Worm (Caenorhabditis elegans): ENCODE results near the gene C14A4.13.

DNA sequence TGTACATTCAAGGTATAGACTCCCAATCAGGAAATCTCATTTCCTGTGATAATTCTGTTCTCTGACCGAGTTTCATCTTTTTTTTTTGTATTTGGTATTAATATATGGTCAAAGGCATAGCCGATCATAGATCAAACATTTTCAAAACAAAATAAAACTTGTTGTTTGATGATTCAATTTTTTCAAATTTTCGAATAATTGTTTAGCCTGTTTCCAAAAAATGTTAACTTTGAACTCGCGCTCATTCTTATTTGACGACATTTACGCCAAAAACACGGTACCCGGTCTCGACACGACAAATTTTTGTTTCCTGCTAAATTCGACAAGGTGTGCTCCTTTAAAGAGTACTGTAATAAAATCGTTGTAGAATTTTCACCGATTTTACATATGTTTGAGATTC, 9.4 kb upstream of the C14A4.13 start:
- TF ChIP-seq nhr-90 (tag; optimal IDR thresholded peaks at IDR 0.05; ENCODE audit: poor library complexity) = no peak
- TF ChIP-seq lir-3 (tag; optimal IDR thresholded peaks at IDR 0.05; ENCODE audit: poor library complexity) = no peak
- TF ChIP-seq nhr-28 (tag; optimal IDR thresholded peaks at IDR 0.05) = no peak
- TF ChIP-seq nhr-237 (tag; optimal IDR thresholded peaks at IDR 0.05) = no peak
- TF ChIP-seq lin-13 (GFP tag; optimal IDR thresholded peaks at IDR 0.05) = no peak
- no peak for TF ChIP-seq nhr-76 (tag; optimal IDR thresholded peaks at IDR 0.05)
- no peak for TF ChIP-seq ama-1 (optimal IDR thresholded peaks at IDR 0.05)
- TF ChIP-seq fos-1 (tag; optimal IDR thresholded peaks at IDR 0.05) = no peak
- no peak for TF ChIP-seq irx-1 (tag; optimal IDR thresholded peaks at IDR 0.05)
- TF ChIP-seq nhr-77 (tag; optimal IDR thresholded peaks at IDR 0.05) = no peak

Measured in whole organism, L1 larva.